Fruit fly (Drosophila melanogaster): ENCODE data around the gene CG9393.

- TF ChIP-seq CG33017 (tag; optimal IDR thresholded peaks at IDR 0.05) (peak; percentile 46), Mnt (GFP tag; optimal IDR thresholded peaks at IDR 0.05) (no peak), cnc (optimal IDR thresholded peaks at IDR 0.05) (no peak)
Observed at dm6 chr3R:9534125-9534496, 29.4 kb downstream of the CG9393 start.
